Fruit fly (Drosophila melanogaster) whole organism, wandering third instar larva: ENCODE results near the gene LManI.

Source experiments
- Dfd ChIP-seq: fragments of >200 bp; optimal IDR thresholded peaks from 2 replicates; lab custom pipeline; 2017; ENCODE audit warnings: missing biosample characterization, missing genetic modification characterization
- HLH106 ChIP-seq: fragments of 200-800 bp; optimal IDR thresholded peaks from 3 replicates; lab custom pipeline; 2019; ENCODE audit warnings: missing biosample characterization, mild to moderate bottlenecking, missing genetic modification characterization, moderate library complexity
- h ChIP-seq: fragments of 200-800 bp; sonication (Bioruptor generic); optimal IDR thresholded peaks from 3 replicates; lab custom pipeline; 2016; ENCODE audit warnings: missing biosample characterization, mild to moderate bottlenecking, missing genetic modification characterization
- pan ChIP-seq: fragments of >200 bp; optimal IDR thresholded peaks from 2 replicates; lab custom pipeline; 2017
- psq ChIP-seq: fragments of 200-800 bp; sonication (Bioruptor generic); optimal IDR thresholded peaks from 3 replicates; lab custom pipeline; 2017; ENCODE audit warnings: missing biosample characterization, mild to moderate bottlenecking, missing genetic modification characterization, moderate library complexity

dm6 chr2L:10452296-10452695 lies 4.7 kb downstream of the LManI start, which contains the start of gene ppk10:
- TF ChIP-seq pan (lab: Kevin White, UChicago) (no peak), Dfd (GFP tag; lab: Kevin White, UChicago) (no peak), HLH106 (tag; lab: Kevin White, UChicago) (no peak), h (GFP tag; lab: Kevin White, UChicago) (no peak), psq (no peak)
